Fruit fly (Drosophila melanogaster): Measurements from ENCODE around the gene Cyp12e1.

Cyp12e1 gene

DNA sequence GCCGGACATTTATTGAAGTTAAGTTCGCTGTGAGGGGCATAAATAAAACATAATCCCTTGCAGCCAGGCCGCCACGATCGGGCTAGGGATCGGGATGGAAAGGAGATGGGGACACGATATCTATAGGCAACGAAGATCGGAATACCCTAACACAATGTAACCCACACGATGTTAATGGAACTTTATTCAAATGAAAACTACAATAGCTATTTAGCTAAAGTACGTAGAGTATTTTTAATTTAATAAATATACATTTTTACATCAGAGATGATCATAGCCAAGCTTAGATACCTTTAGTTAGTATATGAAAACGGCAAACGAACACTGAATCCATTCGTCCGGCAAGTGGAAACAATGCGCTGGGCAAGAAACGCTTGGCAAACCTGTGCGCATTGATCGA lies 20.3 kb downstream of the Cyp12e1 start (continued):
- TF ChIP-seq psq (GFP tag; optimal IDR thresholded peaks at IDR 0.05) (peak; percentile 38), pan (optimal IDR thresholded peaks at IDR 0.05) (no peak), dl (GFP tag; optimal IDR thresholded peaks at IDR 0.05; ENCODE audit: insufficient read depth in 1 of 2, partially characterized antibody in 2 of 2) (no peak), Myc (optimal IDR thresholded peaks at IDR 0.05) (no peak), brk (GFP tag; optimal IDR thresholded peaks at IDR 0.05) (no peak), Vsx2 (GFP tag; optimal IDR thresholded peaks at IDR 0.05; ENCODE audit: partially characterized antibody) (no peak), sv (GFP tag; optimal IDR thresholded peaks at IDR 0.05) (no peak), sage (GFP tag; optimal IDR thresholded peaks at IDR 0.05) (no peak), Rel (GFP tag; optimal IDR thresholded peaks at IDR 0.05) (no peak), Rel (tag; optimal IDR thresholded peaks at IDR 0.05) (no peak), CG9705 (GFP tag; optimal IDR thresholded peaks at IDR 0.05) (no peak), dsf (GFP tag; optimal IDR thresholded peaks at IDR 0.05; ENCODE audit: borderline replicate concordance) (no peak), HLH106 (tag; optimal IDR thresholded peaks at IDR 0.05) (peak; percentile 62), Sp1 (GFP tag; optimal IDR thresholded peaks at IDR 0.05) (peak; percentile 22)

DNA sequence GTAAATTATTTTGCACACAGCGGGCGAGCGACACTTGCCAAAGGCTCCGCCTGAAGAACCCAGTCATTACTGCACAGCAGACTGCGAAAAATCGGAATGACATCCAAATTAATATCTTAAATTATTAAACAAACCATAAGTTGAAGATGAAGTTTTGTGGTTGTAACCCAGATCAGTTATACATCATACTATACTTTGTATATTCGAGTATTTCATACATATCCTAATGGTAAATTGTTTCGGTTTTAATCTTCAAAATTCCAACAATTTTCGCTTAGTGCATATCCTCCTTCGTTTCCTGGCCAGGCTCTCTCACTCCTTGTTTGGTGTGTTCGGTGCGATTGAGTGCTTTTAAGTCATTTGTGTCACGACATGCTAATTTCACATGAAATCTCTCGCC lies 29.0 kb downstream of the Cyp12e1 start:
- no peak for TF ChIP-seq Jra (GFP tag; optimal IDR thresholded peaks at IDR 0.05)
- TF ChIP-seq HLH106 (tag; optimal IDR thresholded peaks at IDR 0.05) = peak; percentile 19
- TF ChIP-seq OdsH (GFP tag; optimal IDR thresholded peaks at IDR 0.05) = peak; percentile 32
- TF ChIP-seq brk (GFP tag; optimal IDR thresholded peaks at IDR 0.05) = no peak
- no peak for TF ChIP-seq dl (GFP tag; optimal IDR thresholded peaks at IDR 0.05; ENCODE audit: insufficient read depth in 1 of 2, partially characterized antibody in 2 of 2)
- no peak for TF ChIP-seq Abd-B (GFP tag; optimal IDR thresholded peaks at IDR 0.05)
- TF ChIP-seq usp (GFP tag; optimal IDR thresholded peaks at IDR 0.05) = no peak
- TF ChIP-seq fru (GFP tag; optimal IDR thresholded peaks at IDR 0.05) = peak; percentile 27
- TF ChIP-seq foxo (GFP tag; optimal IDR thresholded peaks at IDR 0.05) = peak in 1 of 2 experiments; percentile 11
- no peak for TF ChIP-seq jim (GFP tag; optimal IDR thresholded peaks at IDR 0.05)
- peak; percentile 47 for TF ChIP-seq h (GFP tag; optimal IDR thresholded peaks at IDR 0.05)
- TF ChIP-seq Mio (GFP tag; optimal IDR thresholded peaks at IDR 0.05) = no peak

DNA sequence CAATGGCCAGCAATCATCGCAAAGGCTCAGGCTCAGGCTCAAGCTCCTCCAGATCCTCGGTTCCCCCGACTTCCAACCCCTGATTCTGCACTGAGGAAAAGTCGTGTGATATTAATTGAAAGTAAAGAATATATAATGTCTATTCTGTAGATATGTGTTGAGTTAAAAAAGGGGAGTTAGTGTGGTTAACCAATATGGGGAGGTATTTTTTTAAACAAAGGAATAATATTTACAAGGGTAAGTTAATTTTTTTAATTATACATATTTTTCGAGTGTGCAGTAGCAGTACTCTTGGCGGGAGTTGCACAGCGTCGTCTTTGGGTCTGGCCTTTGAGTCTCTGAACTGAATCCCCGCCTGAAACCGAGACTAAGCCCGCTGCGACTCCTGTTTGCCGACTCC lies 31.7 kb downstream of the Cyp12e1 start:
- TF ChIP-seq Jra (GFP tag; optimal IDR thresholded peaks at IDR 0.05) (no peak), psq (GFP tag; optimal IDR thresholded peaks at IDR 0.05) (peak; percentile 53), Myc (optimal IDR thresholded peaks at IDR 0.05) (no peak), Hnf4 (GFP tag; optimal IDR thresholded peaks at IDR 0.05) (peak; percentile 63), usp (GFP tag; optimal IDR thresholded peaks at IDR 0.05) (no peak), rgr (GFP tag; optimal IDR thresholded peaks at IDR 0.05) (peak; percentile 63), pan (optimal IDR thresholded peaks at IDR 0.05) (no peak), N (GFP tag; optimal IDR thresholded peaks at IDR 0.05) (no peak), Dif (GFP tag; optimal IDR thresholded peaks at IDR 0.05; ENCODE audit: partially characterized antibody) (no peak), Vsx2 (GFP tag; optimal IDR thresholded peaks at IDR 0.05; ENCODE audit: partially characterized antibody) (no peak), HLH106 (tag; optimal IDR thresholded peaks at IDR 0.05) (peak; percentile 70), CG9705 (GFP tag; optimal IDR thresholded peaks at IDR 0.05) (no peak), brk (GFP tag; optimal IDR thresholded peaks at IDR 0.05) (peak; percentile 50), Abd-B (GFP tag; optimal IDR thresholded peaks at IDR 0.05) (no peak), dsf (GFP tag; optimal IDR thresholded peaks at IDR 0.05; ENCODE audit: borderline replicate concordance) (no peak), OdsH (GFP tag; optimal IDR thresholded peaks at IDR 0.05) (peak; percentile 67), Hr83 (GFP tag; optimal IDR thresholded peaks at IDR 0.05; ENCODE audit: poor library complexity, severe bottlenecking) (no peak), CrebA (GFP tag; optimal IDR thresholded peaks at IDR 0.05; ENCODE audit: borderline replicate concordance) (no peak), Mio (GFP tag; optimal IDR thresholded peaks at IDR 0.05) (no peak), lola (GFP tag; optimal IDR thresholded peaks at IDR 0.05) (no peak), foxo (GFP tag; optimal IDR thresholded peaks at IDR 0.05) (peak in 1 of 2 experiments; percentile 73), Hr78 (GFP tag; optimal IDR thresholded peaks at IDR 0.05) (no peak), GATAd (GFP tag; optimal IDR thresholded peaks at IDR 0.05) (no peak), Dfd (GFP tag; optimal IDR thresholded peaks at IDR 0.05) (no peak), tai (GFP tag; optimal IDR thresholded peaks at IDR 0.05) (no peak), fru (GFP tag; optimal IDR thresholded peaks at IDR 0.05) (peak; percentile 75), dmrt93B (GFP tag; optimal IDR thresholded peaks at IDR 0.05) (no peak), CG32264 (GFP tag; optimal IDR thresholded peaks at IDR 0.05) (no peak), Rel (GFP tag; optimal IDR thresholded peaks at IDR 0.05) (no peak), Rel (tag; optimal IDR thresholded peaks at IDR 0.05) (no peak), dl (GFP tag; optimal IDR thresholded peaks at IDR 0.05; ENCODE audit: insufficient read depth in 1 of 2, partially characterized antibody in 2 of 2) (no peak), sv (GFP tag; optimal IDR thresholded peaks at IDR 0.05) (no peak), sage (GFP tag; optimal IDR thresholded peaks at IDR 0.05) (peak; percentile 34), ey (GFP tag; optimal IDR thresholded peaks at IDR 0.05) (peak; percentile 63), jim (GFP tag; optimal IDR thresholded peaks at IDR 0.05) (no peak), woc (GFP tag; optimal IDR thresholded peaks at IDR 0.05) (peak; percentile 67), Sp1 (GFP tag; optimal IDR thresholded peaks at IDR 0.05) (peak; percentile 63), h (GFP tag; optimal IDR thresholded peaks at IDR 0.05) (peak; percentile 79), br (GFP tag; optimal IDR thresholded peaks at IDR 0.05) (peak; percentile 57)
